4 fruit fly cellular contexts compared by ENCODE assay signal in the genomic region with DNA sequence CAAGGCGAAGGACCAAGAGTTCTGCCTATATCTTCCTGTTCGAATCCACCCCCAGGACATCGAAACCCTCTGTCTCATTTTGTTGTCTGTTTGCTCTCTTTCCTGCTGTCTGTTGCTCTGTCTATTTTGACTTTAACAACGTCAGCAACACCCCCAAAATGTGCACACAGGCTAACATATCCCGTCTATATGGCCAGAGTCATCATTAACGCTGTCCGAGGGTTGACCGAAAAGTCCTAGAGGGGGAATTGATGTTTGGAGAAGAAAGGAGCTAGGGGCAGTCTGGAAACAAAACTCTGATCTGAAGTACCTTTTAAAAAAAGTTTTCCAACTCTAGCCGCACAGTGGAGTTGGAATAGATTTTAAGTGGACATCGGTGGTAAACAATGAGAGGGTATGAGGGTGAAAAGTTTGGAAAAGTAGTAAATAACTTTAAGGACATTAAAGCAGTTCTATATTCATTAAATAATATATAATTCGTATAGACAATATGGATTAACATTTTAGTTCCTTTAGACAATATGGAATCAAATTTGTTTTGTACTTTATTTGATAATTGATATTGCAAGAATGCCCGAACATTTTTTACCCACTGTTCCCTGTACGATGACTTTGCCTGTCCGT.
TF ChIP-seq lines count a peak whose summit lies in the region.

No protein-coding gene starts in this region.

- TF ChIP-seq CTCF in whole organism, embryonic (GFP tag; optimal IDR thresholded peaks at IDR 0.05; lab: Kevin White, UChicago), result no peak

TF ChIP-seq in whole organism, embryonic, 481 proteins besides CTCF, POLR2A, EP300 and RAD21 (continues in another document):
- TF ChIP-seq CG11504 (tag; optimal IDR thresholded peaks at IDR 0.05; lab: Kevin White, UChicago) (peak; percentile 46), CG31441 (GFP tag; IDR thresholded peaks at IDR 0.05; lab: Robert Waterston, UW) (peak; percentile 44; the same call in 1 of the 2 replicates), CG3838 (GFP tag; optimal IDR thresholded peaks at IDR 0.05; lab: Kevin White, UChicago) (no peak), CG17802 (tag; optimal IDR thresholded peaks at IDR 0.05; lab: Kevin White, UChicago) (no peak), BtbVII (GFP tag; optimal IDR thresholded peaks at IDR 0.05; lab: Kevin White, UChicago) (no peak), CG4707 (GFP tag; optimal IDR thresholded peaks at IDR 0.05; lab: Kevin White, UChicago) (peak; percentile 57), CG9932 (GFP tag; IDR thresholded peaks at IDR 0.05; lab: Robert Waterston, UW) (no peak), lola (GFP tag; optimal IDR thresholded peaks at IDR 0.05; lab: Kevin White, UChicago) (peak in 1 of 3 experiments; percentile 38), CG12391 (tag; optimal IDR thresholded peaks at IDR 0.05; lab: Kevin White, UChicago) (peak; percentile 29), bsh (GFP tag; optimal IDR thresholded peaks at IDR 0.05; lab: Kevin White, UChicago) (peak in 1 of 2 experiments; percentile 50), Camta (GFP tag; optimal IDR thresholded peaks at IDR 0.05; lab: Kevin White, UChicago) (no peak), Rfx (GFP tag; IDR thresholded peaks at IDR 0.05; lab: Robert Waterston, UW) (0 out of 2 replicates have a peak, but pooled peaks have one; percentile 5), Eip74EF (GFP tag; optimal IDR thresholded peaks at IDR 0.05; lab: Kevin White, UChicago) (no peak), phol (tag; optimal IDR thresholded peaks at IDR 0.05; lab: Kevin White, UChicago) (peak; percentile 18), CG9437 (GFP tag; optimal IDR thresholded peaks at IDR 0.05; lab: Kevin White, UChicago) (no peak), NC2β (GFP tag; optimal IDR thresholded peaks at IDR 0.05; lab: Kevin White, UChicago) (no peak), CG17829 (tag; optimal IDR thresholded peaks at IDR 0.05; lab: Kevin White, UChicago) (peak; percentile 9), pfk (GFP tag; optimal IDR thresholded peaks at IDR 0.05; lab: Kevin White, UChicago) (no peak), CG2199 (GFP tag; IDR thresholded peaks at IDR 0.05; lab: Robert Waterston, UW) (0 out of 3 replicates have a peak, but pooled peaks have one; percentile 40), zen (tag; optimal IDR thresholded peaks at IDR 0.05; lab: Kevin White, UChicago) (no peak)

TF ChIP-seq in whole organism, prepupa, 60 proteins besides CTCF, POLR2A, EP300 and RAD21 (continues in another document):
- no peak for TF ChIP-seq vri (GFP tag; optimal IDR thresholded peaks at IDR 0.05; lab: Kevin White, UChicago)
- peak in 1 of 2 experiments; percentile 31 for TF ChIP-seq ss (GFP tag; optimal IDR thresholded peaks at IDR 0.05; lab: Kevin White, UChicago)
- peak; percentile 50 for TF ChIP-seq Ets96B (tag; optimal IDR thresholded peaks at IDR 0.05; lab: Kevin White, UChicago)
- no peak for TF ChIP-seq CG15336 (GFP tag; IDR thresholded peaks at IDR 0.05; lab: Robert Waterston, UW)
- TF ChIP-seq dac (GFP tag; optimal IDR thresholded peaks at IDR 0.05; lab: Kevin White, UChicago), result no peak
- no peak for TF ChIP-seq fkh (GFP tag; optimal IDR thresholded peaks at IDR 0.05; lab: Kevin White, UChicago)
- no peak for TF ChIP-seq eg (GFP tag; IDR thresholded peaks at IDR 0.05; lab: Robert Waterston, UW)
- peak; percentile 1 for TF ChIP-seq achi (GFP tag; optimal IDR thresholded peaks at IDR 0.05; lab: Kevin White, UChicago)
- TF ChIP-seq CG3919 (GFP tag; optimal IDR thresholded peaks at IDR 0.05; lab: Kevin White, UChicago), result no peak
- no peak for TF ChIP-seq topi (GFP tag; optimal IDR thresholded peaks at IDR 0.05; lab: Kevin White, UChicago)
- TF ChIP-seq CG3032 (tag; optimal IDR thresholded peaks at IDR 0.05; lab: Kevin White, UChicago), result peak; percentile 34
- peak; percentile 21 for TF ChIP-seq svp (GFP tag; lab: Kevin White, UChicago)
- no peak for TF ChIP-seq Blimp-1 (GFP tag; optimal IDR thresholded peaks at IDR 0.05; lab: Kevin White, UChicago)
- no peak for TF ChIP-seq acj6 (GFP tag; optimal IDR thresholded peaks at IDR 0.05; lab: Kevin White, UChicago)
- TF ChIP-seq CG11762 (GFP tag; optimal IDR thresholded peaks at IDR 0.05; lab: Kevin White, UChicago; ENCODE audit: insufficient read depth), result no peak
- no peak for TF ChIP-seq CG7368 (GFP tag; optimal IDR thresholded peaks at IDR 0.05; lab: Kevin White, UChicago)
- no peak for TF ChIP-seq Sox15 (GFP tag; optimal IDR thresholded peaks at IDR 0.05; lab: Kevin White, UChicago)
- no peak for TF ChIP-seq CG11902 (GFP tag; optimal IDR thresholded peaks at IDR 0.05; lab: Kevin White, UChicago)
- TF ChIP-seq fd85E (GFP tag; optimal IDR thresholded peaks at IDR 0.05; lab: Kevin White, UChicago), result no peak
- no peak for TF ChIP-seq CG9139 (GFP tag; optimal IDR thresholded peaks at IDR 0.05; lab: Kevin White, UChicago)
- no peak for TF ChIP-seq Ets21C (GFP tag; optimal IDR thresholded peaks at IDR 0.05; lab: Kevin White, UChicago)
- no peak for TF ChIP-seq Sox102F (GFP tag; optimal IDR thresholded peaks at IDR 0.05; lab: Kevin White, UChicago)
- no peak for TF ChIP-seq CG6792 (GFP tag; optimal IDR thresholded peaks at IDR 0.05; lab: Kevin White, UChicago)

TF ChIP-seq in whole organism, pupa, 21 proteins besides CTCF, POLR2A, EP300 and RAD21:
- peak; percentile 46 for TF ChIP-seq CG17806 (tag; optimal IDR thresholded peaks at IDR 0.05; lab: Kevin White, UChicago)
- no peak for TF ChIP-seq CG32121 (GFP tag; IDR thresholded peaks at IDR 0.05; lab: Robert Waterston, UW)
- TF ChIP-seq CG9948 (tag; optimal IDR thresholded peaks at IDR 0.05; lab: Kevin White, UChicago), result peak; percentile 48
- TF ChIP-seq CG34367 (tag; optimal IDR thresholded peaks at IDR 0.05; lab: Kevin White, UChicago), result peak; percentile 20
- TF ChIP-seq D1 (tag; optimal IDR thresholded peaks at IDR 0.05; lab: Kevin White, UChicago), result peak; percentile 22
- TF ChIP-seq CG10348 (GFP tag; IDR thresholded peaks at IDR 0.05; lab: Robert Waterston, UW), result no peak
- no peak for TF ChIP-seq fd96Ca (GFP tag; IDR thresholded peaks at IDR 0.05; lab: Robert Waterston, UW)
- TF ChIP-seq CG8301 (tag; optimal IDR thresholded peaks at IDR 0.05; lab: Kevin White, UChicago), result no peak
- no peak for TF ChIP-seq Pif1A (GFP tag; optimal IDR thresholded peaks at IDR 0.05; lab: Kevin White, UChicago)
- TF ChIP-seq CG8159 (tag; optimal IDR thresholded peaks at IDR 0.05; lab: Kevin White, UChicago), result peak; percentile 55
- peak; percentile 16 for TF ChIP-seq CG15710 (tag; optimal IDR thresholded peaks at IDR 0.05; lab: Kevin White, UChicago)
- no peak for TF ChIP-seq Pif1B (GFP tag; optimal IDR thresholded peaks at IDR 0.05; lab: Kevin White, UChicago)
- no peak for TF ChIP-seq CG4496 (GFP tag; IDR thresholded peaks at IDR 0.05; lab: Robert Waterston, UW)
TF ChIP-seq in whole organism, pupa: peak in this region for 6.

TF ChIP-seq in whole organism, wandering third instar larva, 38 proteins besides CTCF, POLR2A, EP300 and RAD21:
- no peak for TF ChIP-seq woc (GFP tag; optimal IDR thresholded peaks at IDR 0.05; lab: Kevin White, UChicago)
- TF ChIP-seq CG32264 (GFP tag; optimal IDR thresholded peaks at IDR 0.05; lab: Kevin White, UChicago), result no peak
- no peak for TF ChIP-seq OdsH (GFP tag; optimal IDR thresholded peaks at IDR 0.05; lab: Kevin White, UChicago)
- no peak for TF ChIP-seq ey (GFP tag; optimal IDR thresholded peaks at IDR 0.05; lab: Kevin White, UChicago)
- no peak for TF ChIP-seq Hr78 (GFP tag; optimal IDR thresholded peaks at IDR 0.05; lab: Kevin White, UChicago)
- no peak for TF ChIP-seq pan (optimal IDR thresholded peaks at IDR 0.05; lab: Kevin White, UChicago)
- TF ChIP-seq HLH106 (tag; optimal IDR thresholded peaks at IDR 0.05; lab: Kevin White, UChicago), result peak; percentile 31
- no peak for TF ChIP-seq Myc (optimal IDR thresholded peaks at IDR 0.05; lab: Kevin White, UChicago)
TF ChIP-seq in whole organism, wandering third instar larva: peak in this region for 1.
